Worm (Caenorhabditis elegans) whole organism, late embryonic: ENCODE results near the gene Y48B6A.10.

Experiments used
- F13H6.1 ChIP-seq: sonication (generic microtip); optimal IDR thresholded peaks from 2 replicates; lab custom pipeline; 2016; ENCODE audit warnings: missing genetic modification characterization, missing compliant biosample characterization
- K02D7.2 ChIP-seq: sonication (generic microtip); optimal IDR thresholded peaks from 2 replicates; lab custom pipeline; 2017; ENCODE audit warnings: mild to moderate bottlenecking, missing genetic modification characterization, missing compliant biosample characterization
- K09A11.1 ChIP-seq: sonication (generic microtip); optimal IDR thresholded peaks from 2 replicates; lab custom pipeline; 2017; ENCODE audit warnings: antibody characterized with exemption, mild to moderate bottlenecking, missing genetic modification characterization, missing compliant biosample characterization; ENCODE audit not compliant: insufficient read depth
- T23F11.4 ChIP-seq: fragments of 200-800 bp; sonication (Bioruptor generic); optimal IDR thresholded peaks from 2 replicates; lab custom pipeline; 2018; ENCODE audit warnings: mild to moderate bottlenecking, missing genetic modification characterization, missing compliant biosample characterization
- Y22D7AL.16 ChIP-seq: sonication (generic microtip); optimal IDR thresholded peaks from 2 replicates; lab custom pipeline; 2016; ENCODE audit warnings: missing genetic modification characterization, missing compliant biosample characterization
- ahr-1 ChIP-seq: sonication (generic microtip); optimal IDR thresholded peaks from 2 replicates; lab custom pipeline; 2016; ENCODE audit warnings: missing genetic modification characterization, missing compliant biosample characterization
- ama-1 ChIP-seq: fragments of 150-350 bp; optimal IDR thresholded peaks from 2 replicates; lab custom pipeline; 2014
- ceh-18 ChIP-seq: sonication (generic microtip); optimal IDR thresholded peaks from 2 replicates; lab custom pipeline; 2016; ENCODE audit warnings: missing genetic modification characterization, missing compliant biosample characterization
- ceh-19 ChIP-seq: fragments of 200-800 bp; sonication (Bioruptor generic); optimal IDR thresholded peaks from 2 replicates; lab custom pipeline; 2018; ENCODE audit warnings: mild to moderate bottlenecking, missing genetic modification characterization, missing compliant biosample characterization
- ceh-2 ChIP-seq: sonication (generic microtip); optimal IDR thresholded peaks from 2 replicates; lab custom pipeline; 2016; ENCODE audit warnings: missing genotype, missing genetic modification characterization, missing compliant biosample characterization
- ceh-30 ChIP-seq: fragments of 150-350 bp; optimal IDR thresholded peaks from 2 replicates; lab custom pipeline; 2014; ENCODE audit warnings: missing biosample characterization, missing genetic modification characterization
- ceh-31 ChIP-seq: sonication (generic microtip); optimal IDR thresholded peaks from 2 replicates; lab custom pipeline; 2016; ENCODE audit warnings: missing genetic modification characterization, missing compliant biosample characterization
- ceh-34 ChIP-seq: sonication (generic microtip); optimal IDR thresholded peaks from 2 replicates; lab custom pipeline; 2016; ENCODE audit warnings: mild to moderate bottlenecking, missing genetic modification characterization, missing compliant biosample characterization
- ceh-45 ChIP-seq: fragments of 200-800 bp; sonication (Bioruptor generic); IDR thresholded peaks from 2 replicates; pipeline ENCODE4 v1.3.6; 2022; ENCODE audit warnings: missing genetic modification reagents, missing genetic modification characterization, missing compliant biosample characterization
- ceh-6 ChIP-seq: fragments of 200-800 bp; sonication (Bioruptor generic); optimal IDR thresholded peaks from 2 replicates; lab custom pipeline; 2018; ENCODE audit warnings: mild to moderate bottlenecking, missing genetic modification characterization, missing compliant biosample characterization
- ceh-9 ChIP-seq: sonication (generic microtip); optimal IDR thresholded peaks from 2 replicates; lab custom pipeline; 2016; ENCODE audit warnings: mild to moderate bottlenecking, missing genetic modification characterization, inconsistent platforms, missing compliant biosample characterization
- dve-1 ChIP-seq: sonication (generic microtip); optimal IDR thresholded peaks from 2 replicates; lab custom pipeline; 2017; ENCODE audit warnings: antibody characterized with exemption, mild to moderate bottlenecking, missing genetic modification characterization, missing compliant biosample characterization
- elt-2 ChIP-seq: sonication (generic microtip); optimal IDR thresholded peaks from 2 replicates; lab custom pipeline; 2016; ENCODE audit warnings: missing genetic modification reagents, missing genetic modification characterization, missing compliant biosample characterization
- eyg-1 ChIP-seq: sonication (generic microtip); optimal IDR thresholded peaks from 2 replicates; lab custom pipeline; 2016; ENCODE audit warnings: missing genotype, missing genetic modification characterization, missing compliant biosample characterization
- gmeb-2 ChIP-seq: sonication (generic microtip); optimal IDR thresholded peaks from 2 replicates; lab custom pipeline; 2016; ENCODE audit warnings: missing genetic modification characterization, inconsistent platforms, missing compliant biosample characterization
- hlh-30 ChIP-seq: sonication (generic microtip); optimal IDR thresholded peaks from 2 replicates; lab custom pipeline; 2017; ENCODE audit warnings: antibody characterized with exemption, missing genetic modification characterization, missing compliant biosample characterization; ENCODE audit not compliant: insufficient read depth
- hlh-6 ChIP-seq: sonication (generic microtip); optimal IDR thresholded peaks from 2 replicates; lab custom pipeline; 2016; ENCODE audit warnings: missing genotype, missing genetic modification characterization, missing compliant biosample characterization
- hlh-8 ChIP-seq: sonication (generic microtip); optimal IDR thresholded peaks from 2 replicates; lab custom pipeline; 2016; ENCODE audit warnings: missing genotype, missing genetic modification characterization, missing compliant biosample characterization
- lin-11 ChIP-seq: fragments of 200-800 bp; sonication (Bioruptor generic); optimal IDR thresholded peaks from 2 replicates; lab custom pipeline; 2018; ENCODE audit warnings: mild to moderate bottlenecking, missing genetic modification characterization, missing compliant biosample characterization
- madf-2 ChIP-seq: sonication (generic microtip); optimal IDR thresholded peaks from 2 replicates; lab custom pipeline; 2017; ENCODE audit warnings: missing genetic modification characterization, missing compliant biosample characterization
- mec-3 ChIP-seq: sonication (generic microtip); optimal IDR thresholded peaks from 2 replicates; lab custom pipeline; 2016; ENCODE audit warnings: borderline replicate concordance, missing genetic modification characterization, missing compliant biosample characterization
- nfya-1 ChIP-seq: sonication (generic microtip); optimal IDR thresholded peaks from 2 replicates; lab custom pipeline; 2017; ENCODE audit warnings: missing genetic modification characterization, mild to moderate bottlenecking, missing compliant biosample characterization, antibody characterized with exemption, moderate library complexity
- nhr-232 ChIP-seq: sonication (generic microtip); optimal IDR thresholded peaks from 2 replicates; lab custom pipeline; 2016; ENCODE audit warnings: missing genetic modification characterization, missing compliant biosample characterization
- npax-4 ChIP-seq: sonication (generic microtip); optimal IDR thresholded peaks from 2 replicates; lab custom pipeline; 2016; ENCODE audit warnings: missing genetic modification characterization, missing compliant biosample characterization
- odd-2 ChIP-seq: sonication (generic microtip); optimal IDR thresholded peaks from 2 replicates; lab custom pipeline; 2017; ENCODE audit warnings: antibody characterized with exemption, mild to moderate bottlenecking, missing genetic modification characterization, missing compliant biosample characterization
- pag-3 ChIP-seq: sonication (generic microtip); optimal IDR thresholded peaks from 2 replicates; lab custom pipeline; 2016; ENCODE audit warnings: missing compliant biosample characterization, missing genetic modification characterization, borderline replicate concordance
- pat-9 ChIP-seq: fragments of 200-800 bp; sonication (Bioruptor generic); optimal IDR thresholded peaks from 2 replicates; lab custom pipeline; 2018; ENCODE audit warnings: mild to moderate bottlenecking, missing genetic modification characterization, moderate library complexity, missing compliant biosample characterization
- pha-2 ChIP-seq: sonication (generic microtip); optimal IDR thresholded peaks from 2 replicates; lab custom pipeline; 2017; ENCODE audit warnings: mild to moderate bottlenecking, missing genetic modification characterization, missing compliant biosample characterization
- pha-4 ChIP-seq: fragments of 150-350 bp; optimal IDR thresholded peaks from 2 replicates; lab custom pipeline; 2018; ENCODE audit warnings: missing biosample characterization, missing genetic modification reagents, missing genetic modification characterization
- pqm-1 ChIP-seq: sonication (generic microtip); optimal IDR thresholded peaks from 2 replicates; lab custom pipeline; 2016; ENCODE audit warnings: missing genetic modification characterization, missing compliant biosample characterization
- ref-2 ChIP-seq: sonication (generic microtip); optimal IDR thresholded peaks from 2 replicates; lab custom pipeline; 2016; ENCODE audit warnings: missing genetic modification characterization, missing compliant biosample characterization
- rnt-1 ChIP-seq: sonication (generic microtip); optimal IDR thresholded peaks from 2 replicates; lab custom pipeline; 2016; ENCODE audit warnings: missing genetic modification characterization, missing compliant biosample characterization
- sdc-2 ChIP-seq: sonication (generic microtip); optimal IDR thresholded peaks from 2 replicates; lab custom pipeline; 2016; ENCODE audit warnings: missing genotype, missing genetic modification characterization, missing compliant biosample characterization
- sox-2 ChIP-seq: fragments of 200-800 bp; sonication (Bioruptor generic); IDR thresholded peaks from 2 replicates; pipeline ENCODE4 v1.3.6; 2022; ENCODE audit warnings: missing genetic modification reagents, missing genetic modification characterization, missing compliant biosample characterization
- tbx-2 ChIP-seq: sonication (generic microtip); optimal IDR thresholded peaks from 2 replicates; lab custom pipeline; 2016; ENCODE audit warnings: missing genetic modification characterization, missing compliant biosample characterization
- ttx-3 ChIP-seq: sonication (generic microtip); optimal IDR thresholded peaks from 2 replicates; lab custom pipeline; 2016; ENCODE audit warnings: missing genetic modification reagents, missing genetic modification characterization, missing compliant biosample characterization
- unc-3 ChIP-seq, 2 experiments: fragments of 200-800 bp in 1 of 2; sonication (Bioruptor generic) in 1 of 2; sonication (generic microtip) in 1 of 2; conservative IDR thresholded peaks in 1 of 2; optimal IDR thresholded peaks in 1 of 2; 2 replicates each; pipeline versions ENCODE4 v1.3.6 to Lab custom; 2016 to 2022; ENCODE audit warnings: missing compliant biosample characterization in 2 of 2, missing genetic modification characterization in 2 of 2, missing genetic modification reagents in 1 of 2
- unc-42 ChIP-seq: sonication (generic microtip); optimal IDR thresholded peaks from 2 replicates; lab custom pipeline; 2016; ENCODE audit warnings: missing genotype, missing genetic modification characterization, missing compliant biosample characterization
- unc-55 ChIP-seq: sonication (generic microtip); optimal IDR thresholded peaks from 2 replicates; lab custom pipeline; 2017; ENCODE audit warnings: missing biosample characterization, missing genetic modification reagents, missing genetic modification characterization
- unc-86 ChIP-seq: sonication (generic microtip); optimal IDR thresholded peaks from 2 replicates; lab custom pipeline; 2016; ENCODE audit warnings: missing genetic modification characterization, missing compliant biosample characterization
- zip-5 ChIP-seq: sonication (generic microtip); optimal IDR thresholded peaks from 2 replicates; lab custom pipeline; 2016; ENCODE audit warnings: missing genetic modification characterization, missing compliant biosample characterization
- ztf-16 ChIP-seq: sonication (generic microtip); optimal IDR thresholded peaks from 2 replicates; lab custom pipeline; 2017; ENCODE audit warnings: missing genetic modification characterization, missing compliant biosample characterization

Gene Y48B6A.10

DNA sequence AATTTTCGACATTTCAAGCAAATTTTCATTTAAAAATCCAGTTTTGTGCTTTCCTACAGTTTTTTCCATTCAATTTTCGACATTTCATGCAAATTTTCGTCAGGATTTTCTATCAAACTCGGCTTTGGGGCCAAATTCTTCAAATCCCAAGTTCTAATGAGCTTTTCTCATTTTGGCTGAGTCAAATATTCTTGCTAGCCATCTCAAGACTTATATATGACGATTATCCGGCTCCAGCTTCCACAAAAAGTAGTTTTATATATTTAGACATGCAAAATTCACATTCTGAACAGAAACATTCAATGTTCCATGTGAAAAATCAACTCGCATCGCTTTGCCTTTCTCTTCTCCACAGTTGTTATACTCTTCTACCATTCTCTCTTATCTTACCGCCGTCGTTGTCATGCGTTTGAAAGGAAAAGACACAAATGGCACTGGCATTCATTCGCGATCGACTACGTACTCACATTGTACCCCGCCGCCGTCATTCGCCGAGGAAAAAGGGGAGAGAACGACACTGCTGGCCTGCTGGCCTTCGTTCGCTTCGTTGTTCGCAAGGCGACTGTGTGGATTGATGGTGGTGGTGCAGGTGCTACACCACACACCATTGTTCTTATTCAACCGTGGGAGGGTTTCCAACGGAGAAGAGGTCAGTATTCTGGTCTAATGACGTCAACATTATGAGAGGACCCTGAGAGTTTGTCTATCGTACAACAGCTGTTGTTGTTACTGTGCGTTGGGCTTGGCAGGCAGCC lies 33.7 kb downstream of the Y48B6A.10 start:
- TF ChIP-seq nfya-1 (tag; lab: Kevin White, UChicago) (peak; percentile 44), tbx-2 (tag; lab: Kevin White, UChicago) (peak; percentile 62), K02D7.2 (tag; lab: Kevin White, UChicago) (no peak), unc-55 (GFP tag; lab: Kevin White, UChicago) (peak; percentile 6), sdc-2 (tag; lab: Kevin White, UChicago) (peak; percentile 5), hlh-6 (tag; lab: Kevin White, UChicago) (peak; percentile 63), rnt-1 (tag; lab: Kevin White, UChicago) (peak; percentile 10), ref-2 (peak; percentile 86), ceh-45 (0 out of 2 replicates have a peak, but pooled peaks have one; percentile 27), madf-2 (tag; lab: Kevin White, UChicago) (peak; percentile 91), ahr-1 (tag; lab: Kevin White, UChicago) (no peak), nhr-232 (peak; percentile 19), hlh-30 (tag; lab: Kevin White, UChicago) (peak; percentile 46), ceh-31 (tag; lab: Kevin White, UChicago) (peak; percentile 36), dve-1 (tag; lab: Kevin White, UChicago) (no peak), ceh-34 (tag; lab: Kevin White, UChicago) (peak; percentile 2), unc-86 (tag; lab: Kevin White, UChicago) (no peak), sox-2 (peak; percentile 74), ceh-2 (tag; lab: Kevin White, UChicago) (peak; percentile 16), elt-2 (tag; lab: Kevin White, UChicago) (peak; percentile 35), K09A11.1 (no peak), ceh-19 (GFP tag; lab: Kevin White, UChicago) (peak; percentile 44)

DNA sequence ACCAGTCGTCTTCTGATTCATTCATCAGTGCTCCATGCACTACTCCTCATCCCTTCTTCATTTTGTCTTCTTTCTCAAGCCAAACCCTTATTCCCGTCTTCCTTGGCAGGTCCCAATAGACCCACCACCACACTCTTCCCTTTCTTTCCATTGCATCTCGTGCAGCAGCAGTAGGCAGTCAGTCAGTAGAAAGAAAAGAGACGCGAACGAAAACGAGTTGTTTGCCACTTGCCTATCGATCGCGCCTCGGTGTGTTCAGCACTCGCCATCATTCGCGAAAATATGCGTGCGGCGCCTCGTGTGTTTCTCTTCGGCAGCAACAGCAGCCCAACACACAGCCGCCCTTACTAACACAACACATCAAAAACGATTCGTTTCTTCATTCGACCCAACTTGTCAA lies 35.3 kb downstream of the Y48B6A.10 start:
- TF ChIP-seq F13H6.1 (tag; lab: Kevin White, UChicago) (no peak), unc-55 (GFP tag; lab: Kevin White, UChicago) (no peak), ceh-45 (no peak), ref-2 (peak; percentile 14), ttx-3 (tag; lab: Kevin White, UChicago) (no peak), ceh-9 (tag; lab: Kevin White, UChicago) (no peak), hlh-6 (tag; lab: Kevin White, UChicago) (peak; percentile 19), odd-2 (tag; lab: Kevin White, UChicago) (no peak), pha-2 (tag; lab: Kevin White, UChicago) (no peak), tbx-2 (tag; lab: Kevin White, UChicago) (peak; percentile 67), madf-2 (tag; lab: Kevin White, UChicago) (peak; percentile 99), mec-3 (tag; lab: Kevin White, UChicago) (peak; percentile 52), elt-2 (tag; lab: Kevin White, UChicago) (no peak), ceh-18 (tag; lab: Kevin White, UChicago) (no peak), unc-42 (tag; lab: Kevin White, UChicago) (peak; percentile 40), rnt-1 (tag; lab: Kevin White, UChicago) (no peak), ztf-16 (no peak), ceh-31 (tag; lab: Kevin White, UChicago) (peak; percentile 62), lin-11 (tag; lab: Kevin White, UChicago) (peak; percentile 29), ceh-2 (tag; lab: Kevin White, UChicago) (no peak), Y22D7AL.16 (tag; lab: Kevin White, UChicago) (no peak), eyg-1 (no peak), ceh-30 (tag; lab: Kevin White, UChicago) (no peak), gmeb-2 (tag; lab: Kevin White, UChicago) (no peak), unc-3 (GFP tag; conservative IDR thresholded peaks at IDR 0.05; lab: Robert Waterston, UW) (no peak), unc-3 (tag; optimal IDR thresholded peaks at IDR 0.05; lab: Kevin White, UChicago) (no peak), T23F11.4 (GFP tag; lab: Kevin White, UChicago) (no peak), sdc-2 (tag; lab: Kevin White, UChicago) (peak; percentile 30), npax-4 (tag; lab: Kevin White, UChicago) (no peak), ama-1 (lab: Kevin White, UChicago) (peak; percentile 64), zip-5 (tag; lab: Kevin White, UChicago) (no peak), sox-2 (no peak), pat-9 (tag; lab: Kevin White, UChicago) (no peak), hlh-8 (tag; lab: Kevin White, UChicago) (peak; percentile 1), ceh-6 (GFP tag; lab: Kevin White, UChicago) (peak; percentile 8), pag-3 (tag; lab: Kevin White, UChicago) (no peak), pqm-1 (tag; lab: Kevin White, UChicago) (no peak), pha-4 (tag; lab: Kevin White, UChicago) (no peak), unc-86 (tag; lab: Kevin White, UChicago) (no peak), ahr-1 (tag; lab: Kevin White, UChicago) (no peak)
